1 worm cellular context compared by ENCODE assay signal in the genomic region with DNA sequence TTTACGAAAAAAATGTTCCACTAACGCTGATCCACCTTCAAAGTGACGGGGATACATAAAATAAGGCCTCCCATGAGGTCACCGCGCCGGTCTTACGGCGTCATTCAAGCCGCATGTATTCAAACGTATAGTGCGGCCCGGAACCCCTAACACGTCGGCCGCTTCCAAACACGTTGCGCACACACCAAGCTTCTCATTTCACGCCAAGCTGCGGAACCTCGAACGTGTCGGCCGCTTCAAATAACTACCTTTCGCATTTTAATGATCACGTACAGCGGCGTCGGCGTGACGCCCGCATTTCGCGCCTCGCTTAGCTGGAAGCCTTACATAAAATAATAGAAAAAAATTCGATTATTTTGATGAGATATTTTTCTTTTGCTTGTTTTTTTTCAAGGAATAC.
TF ChIP-seq lines count a peak whose summit lies in the region.

No protein-coding gene starts in this region.

TF ChIP-seq in whole organism, L1 larva, 84 proteins besides CTCF, POLR2A, EP300 and RAD21 (continued from another document):
- TF ChIP-seq C04F5.9 (tag; optimal IDR thresholded peaks at IDR 0.05; lab: Kevin White, UChicago) (no peak), nhr-84 (tag; optimal IDR thresholded peaks at IDR 0.05; lab: Kevin White, UChicago) (no peak), lin-35 (GFP tag; optimal IDR thresholded peaks at IDR 0.05; lab: Kevin White, UChicago) (no peak), aha-1 (tag; optimal IDR thresholded peaks at IDR 0.05; lab: Kevin White, UChicago) (no peak)
